Fruit fly (Drosophila melanogaster): ENCODE measurements around the gene knrl.

The knrl gene

DNA sequence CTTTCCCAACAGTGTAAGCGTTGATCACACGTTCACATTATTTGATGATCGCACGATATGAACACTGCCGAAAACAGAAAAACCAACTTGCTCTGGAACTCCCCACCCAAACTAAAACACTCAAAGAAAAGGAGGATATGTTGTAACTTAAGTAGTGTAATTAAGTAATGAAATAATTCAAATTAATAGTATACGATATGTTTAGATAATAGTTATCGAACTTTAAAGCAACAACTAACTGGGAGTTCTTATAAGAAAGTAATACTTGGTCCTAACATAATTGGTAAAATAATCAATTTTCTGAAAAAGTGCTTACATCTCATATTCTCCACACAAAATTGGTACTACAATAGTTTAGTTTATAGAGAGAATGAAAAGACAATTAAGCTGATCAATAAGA, 36.7 kb upstream of the knrl start (continued):
- TF ChIP-seq CG6854 (GFP tag; optimal IDR thresholded peaks at IDR 0.05) = no peak
- no peak for TF ChIP-seq spab (GFP tag; optimal IDR thresholded peaks at IDR 0.05)
- TF ChIP-seq Eip75B (GFP tag; optimal IDR thresholded peaks at IDR 0.05) = no peak
- TF ChIP-seq CG9139 (GFP tag; optimal IDR thresholded peaks at IDR 0.05) = no peak
- TF ChIP-seq Ets21C (GFP tag; optimal IDR thresholded peaks at IDR 0.05) = no peak
- TF ChIP-seq Sox14 (GFP tag; optimal IDR thresholded peaks at IDR 0.05) = no peak
- no peak for TF ChIP-seq dac (GFP tag; optimal IDR thresholded peaks at IDR 0.05)
- TF ChIP-seq Blimp-1 (GFP tag; optimal IDR thresholded peaks at IDR 0.05) = no peak
- no peak for TF ChIP-seq CG11294 (GFP tag; IDR thresholded peaks at IDR 0.05)
- no peak for TF ChIP-seq OdsH (GFP tag; optimal IDR thresholded peaks at IDR 0.05)
- TF ChIP-seq Smox (GFP tag; optimal IDR thresholded peaks at IDR 0.05) = peak; percentile 42
- TF ChIP-seq CG6808 (GFP tag; optimal IDR thresholded peaks at IDR 0.05) = no peak
- no peak for TF ChIP-seq Gug (GFP tag; IDR thresholded peaks at IDR 0.05)
- peak; percentile 81 for TF ChIP-seq Eip78C (GFP tag)
- peak; percentile 56 for TF ChIP-seq topi (GFP tag; optimal IDR thresholded peaks at IDR 0.05)
- TF ChIP-seq fd85E (GFP tag; optimal IDR thresholded peaks at IDR 0.05) = no peak
- TF ChIP-seq dsx (GFP tag; optimal IDR thresholded peaks at IDR 0.05; ENCODE audit: poor library complexity, severe bottlenecking) = no peak
- TF ChIP-seq CG10631 (GFP tag; optimal IDR thresholded peaks at IDR 0.05) = no peak
- no peak for TF ChIP-seq CG4318 (GFP tag; optimal IDR thresholded peaks at IDR 0.05)
- TF ChIP-seq Hr38 (GFP tag; optimal IDR thresholded peaks at IDR 0.05) = no peak
- TF ChIP-seq Lpt (GFP tag; optimal IDR thresholded peaks at IDR 0.05) = no peak
- no peak for TF ChIP-seq CG8632 (GFP tag; optimal IDR thresholded peaks at IDR 0.05)
- no peak for TF ChIP-seq CG34406 (GFP tag; optimal IDR thresholded peaks at IDR 0.05)
- TF ChIP-seq svp (GFP tag) = peak; percentile 39
- TF ChIP-seq esn (GFP tag; optimal IDR thresholded peaks at IDR 0.05) = peak; percentile 68
- no peak for TF ChIP-seq acj6 (GFP tag; optimal IDR thresholded peaks at IDR 0.05)
- TF ChIP-seq pdm3 (GFP tag; optimal IDR thresholded peaks at IDR 0.05) = no peak
- no peak for TF ChIP-seq CG11762 (GFP tag; optimal IDR thresholded peaks at IDR 0.05; ENCODE audit: insufficient read depth)

DNA sequence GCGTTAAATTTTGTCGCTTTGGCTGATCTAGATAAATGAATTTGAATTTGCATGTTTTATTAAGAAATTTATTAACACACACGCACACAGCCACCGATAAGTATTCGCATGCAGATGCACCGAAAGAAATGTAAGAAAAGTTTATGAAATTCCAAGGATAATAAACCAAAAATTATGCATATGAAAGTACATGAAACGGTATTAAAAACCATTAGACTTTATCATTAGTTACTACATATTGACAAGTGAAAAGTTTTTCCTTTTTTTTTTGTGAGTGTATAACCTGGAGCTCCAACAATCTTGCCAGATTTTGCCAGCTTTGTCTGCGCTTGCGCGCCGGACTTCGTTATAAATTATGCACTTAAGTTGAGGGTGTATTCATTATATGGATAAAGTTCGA, 28.5 kb upstream of the knrl start:
- TF ChIP-seq CG8119 (GFP tag; IDR thresholded peaks at IDR 0.05) (0 out of 3 replicates have a peak, but pooled peaks have one; percentile 21), CG6854 (GFP tag; optimal IDR thresholded peaks at IDR 0.05) (peak; percentile 43), fd59A (GFP tag; optimal IDR thresholded peaks at IDR 0.05) (peak; percentile 54), Gug (GFP tag; IDR thresholded peaks at IDR 0.05) (no peak), CG11902 (GFP tag; optimal IDR thresholded peaks at IDR 0.05) (peak; percentile 57), CG11294 (GFP tag; IDR thresholded peaks at IDR 0.05) (no peak), achi (GFP tag; optimal IDR thresholded peaks at IDR 0.05) (peak; percentile 66), CG3032 (tag; optimal IDR thresholded peaks at IDR 0.05) (peak; percentile 68), CG31627 (GFP tag; optimal IDR thresholded peaks at IDR 0.05) (peak; percentile 86), salr (GFP tag; optimal IDR thresholded peaks at IDR 0.05) (peak in 1 of 2 experiments; percentile 3), dsx (GFP tag; optimal IDR thresholded peaks at IDR 0.05; ENCODE audit: poor library complexity, severe bottlenecking) (peak; percentile 72), ss (GFP tag; optimal IDR thresholded peaks at IDR 0.05) (peak; percentile 37 to 60), fd85E (GFP tag; optimal IDR thresholded peaks at IDR 0.05) (peak; percentile 1), CG9139 (GFP tag; optimal IDR thresholded peaks at IDR 0.05) (peak; percentile 41), CG8632 (GFP tag; optimal IDR thresholded peaks at IDR 0.05) (peak; percentile 73), Hr4 (GFP tag; optimal IDR thresholded peaks at IDR 0.05) (no peak), CG32006 (GFP tag; optimal IDR thresholded peaks at IDR 0.05) (no peak), vri (GFP tag; optimal IDR thresholded peaks at IDR 0.05) (peak; percentile 56), CG6276 (GFP tag; optimal IDR thresholded peaks at IDR 0.05) (no peak), CG15336 (GFP tag; IDR thresholded peaks at IDR 0.05) (no peak), esn (GFP tag; optimal IDR thresholded peaks at IDR 0.05) (peak; percentile 91), CG10631 (GFP tag; optimal IDR thresholded peaks at IDR 0.05) (peak; percentile 71), CG1621 (tag; optimal IDR thresholded peaks at IDR 0.05) (peak; percentile 32), net (GFP tag; optimal IDR thresholded peaks at IDR 0.05) (peak; percentile 48), Blimp-1 (GFP tag; optimal IDR thresholded peaks at IDR 0.05) (peak; percentile 33), lz (GFP tag; optimal IDR thresholded peaks at IDR 0.05) (peak; percentile 83), CG11762 (GFP tag; optimal IDR thresholded peaks at IDR 0.05; ENCODE audit: insufficient read depth) (peak; percentile 38), dac (GFP tag; optimal IDR thresholded peaks at IDR 0.05) (no peak), Eip75B (GFP tag; optimal IDR thresholded peaks at IDR 0.05) (peak; percentile 81), spab (GFP tag; optimal IDR thresholded peaks at IDR 0.05) (peak; percentile 63), Ets21C (GFP tag; optimal IDR thresholded peaks at IDR 0.05) (peak; percentile 76), CG6163 (GFP tag; IDR thresholded peaks at IDR 0.05) (peak; percentile 66), CG8319 (GFP tag; optimal IDR thresholded peaks at IDR 0.05) (peak; percentile 66), Hr39 (GFP tag; optimal IDR thresholded peaks at IDR 0.05) (peak; percentile 89), Eip78C (GFP tag) (peak; percentile 88), Eip93F (GFP tag; optimal IDR thresholded peaks at IDR 0.05) (peak; percentile 46), cyc (GFP tag; optimal IDR thresholded peaks at IDR 0.05) (peak; percentile 82)
